Worm (Caenorhabditis elegans) whole organism, mixed stage, embryonic: Measurements from ENCODE around the gene hlh-25.
"Not testable (repeated sequence)": the region's sequence is repeated elsewhere in the genome, so short reads cannot be mapped to it uniquely, and the experiment has no call there.

ENCODE experiments used
- M03D4.4 ChIP-seq: sonication (generic microtip); optimal IDR thresholded peaks from 2 replicates; lab custom pipeline; 2017; ENCODE audit warnings: mild to moderate bottlenecking, missing genetic modification characterization, missing compliant biosample characterization
- bed-3 ChIP-seq: fragments of 200-800 bp; sonication (Bioruptor generic); optimal IDR thresholded peaks from 3 replicates; lab custom pipeline; 2018; ENCODE audit warnings: mild to moderate bottlenecking, missing genetic modification characterization, moderate library complexity, missing compliant biosample characterization
- blmp-1 ChIP-seq: fragments of 150-350 bp; optimal IDR thresholded peaks from 2 replicates; lab custom pipeline; 2014; ENCODE audit warnings: missing biosample characterization, missing genetic modification characterization
- ceh-39 ChIP-seq: fragments of 150-350 bp; optimal IDR thresholded peaks from 2 replicates; lab custom pipeline; 2014; ENCODE audit warnings: missing biosample characterization, missing genetic modification characterization
- ceh-43 ChIP-seq: fragments of 200-800 bp; sonication (Bioruptor generic); optimal IDR thresholded peaks from 2 replicates; lab custom pipeline; 2018; ENCODE audit warnings: mild to moderate bottlenecking, missing genetic modification characterization, moderate library complexity, missing compliant biosample characterization
- ceh-83 ChIP-seq: fragments of 200-800 bp; sonication (Bioruptor generic); optimal IDR thresholded peaks from 2 replicates; lab custom pipeline; 2018; ENCODE audit warnings: mild to moderate bottlenecking, missing genetic modification characterization, missing compliant biosample characterization
- ces-1 ChIP-seq: fragments of 150-350 bp; optimal IDR thresholded peaks from 2 replicates; lab custom pipeline; 2014; ENCODE audit warnings: missing biosample characterization, missing genetic modification reagents, missing genetic modification characterization
- cnd-1 ChIP-seq: fragments of 200-800 bp; sonication (Bioruptor generic); optimal IDR thresholded peaks from 2 replicates; lab custom pipeline; 2018; ENCODE audit warnings: mild to moderate bottlenecking, missing genetic modification characterization, missing compliant biosample characterization
- drap-1 ChIP-seq: fragments of 200-800 bp; sonication (Bioruptor generic); optimal IDR thresholded peaks from 3 replicates; lab custom pipeline; 2018; ENCODE audit warnings: mild to moderate bottlenecking, missing genetic modification characterization, missing compliant biosample characterization
- elt-1 ChIP-seq: sonication (generic microtip); optimal IDR thresholded peaks from 2 replicates; lab custom pipeline; 2017; ENCODE audit warnings: missing genetic modification characterization, mild to moderate bottlenecking, missing compliant biosample characterization, antibody characterized with exemption, moderate library complexity, borderline replicate concordance; ENCODE audit not compliant: insufficient read depth
- elt-3 ChIP-seq: fragments of 150-350 bp; optimal IDR thresholded peaks from 2 replicates; lab custom pipeline; 2014; ENCODE audit warnings: missing biosample characterization, missing genetic modification characterization
- flh-1 ChIP-seq: fragments of 200-800 bp; sonication (Bioruptor generic); optimal IDR thresholded peaks from 2 replicates; lab custom pipeline; 2018; ENCODE audit warnings: mild to moderate bottlenecking, missing genetic modification characterization, moderate library complexity, missing compliant biosample characterization
- ham-2 ChIP-seq: fragments of 200-800 bp; sonication (Bioruptor generic); optimal IDR thresholded peaks from 2 replicates; lab custom pipeline; 2018; ENCODE audit warnings: mild to moderate bottlenecking, missing genetic modification characterization, missing compliant biosample characterization
- lin-13 ChIP-seq: fragments of 150-350 bp; optimal IDR thresholded peaks from 2 replicates; lab custom pipeline; 2014; ENCODE audit warnings: missing biosample characterization, missing genetic modification characterization
- lin-32 ChIP-seq: fragments of 200-800 bp; sonication (Bioruptor generic); optimal IDR thresholded peaks from 2 replicates; lab custom pipeline; 2018; ENCODE audit warnings: mild to moderate bottlenecking, missing genetic modification characterization, missing compliant biosample characterization
- lsy-2 ChIP-seq: fragments of 150-350 bp; optimal IDR thresholded peaks from 2 replicates; lab custom pipeline; 2014; ENCODE audit warnings: missing biosample characterization, missing genetic modification characterization
- mab-5 ChIP-seq: fragments of 150-350 bp; optimal IDR thresholded peaks from 2 replicates; lab custom pipeline; 2014; ENCODE audit warnings: missing biosample characterization, missing genetic modification characterization
- mep-1 ChIP-seq: fragments of 150-350 bp; optimal IDR thresholded peaks from 2 replicates; lab custom pipeline; 2017; ENCODE audit warnings: missing biosample characterization, missing genetic modification reagents, missing genetic modification characterization, inconsistent platforms
- nhr-12 ChIP-seq: fragments of 150-350 bp; optimal IDR thresholded peaks from 2 replicates; lab custom pipeline; 2014; ENCODE audit warnings: missing biosample characterization, missing genetic modification characterization
- nhr-237 ChIP-seq: fragments of 150-350 bp; optimal IDR thresholded peaks from 2 replicates; lab custom pipeline; 2014; ENCODE audit warnings: missing biosample characterization, missing genetic modification characterization
- nhr-28 ChIP-seq: fragments of 150-350 bp; optimal IDR thresholded peaks from 2 replicates; lab custom pipeline; 2014; ENCODE audit warnings: missing biosample characterization, missing genetic modification characterization
- nhr-76 ChIP-seq: sonication (generic microtip); optimal IDR thresholded peaks from 2 replicates; lab custom pipeline; 2017; ENCODE audit warnings: missing biosample characterization, missing genetic modification characterization
- pha-4 ChIP-seq: fragments of 150-350 bp; optimal IDR thresholded peaks from 2 replicates; lab custom pipeline; 2018; ENCODE audit warnings: missing biosample characterization, missing genetic modification reagents, missing genetic modification characterization
- sem-2 ChIP-seq: fragments of 200-800 bp; sonication (Bioruptor generic); optimal IDR thresholded peaks from 2 replicates; lab custom pipeline; 2018; ENCODE audit warnings: mild to moderate bottlenecking, missing genetic modification characterization, missing compliant biosample characterization
- snpc-4 ChIP-seq: fragments of 150-350 bp; optimal IDR thresholded peaks from 2 replicates; lab custom pipeline; 2014; ENCODE audit warnings: missing biosample characterization, missing genetic modification characterization
- sptf-1 ChIP-seq: sonication (generic microtip); optimal IDR thresholded peaks from 2 replicates; lab custom pipeline; 2017; ENCODE audit warnings: mild to moderate bottlenecking, missing genetic modification characterization, moderate library complexity, missing compliant biosample characterization
- tbx-8 ChIP-seq: fragments of 200-800 bp; sonication (Bioruptor generic); optimal IDR thresholded peaks from 2 replicates; lab custom pipeline; 2018; ENCODE audit warnings: mild to moderate bottlenecking, missing genetic modification characterization, moderate library complexity, missing compliant biosample characterization
- unc-120 ChIP-seq: sonication (generic microtip); optimal IDR thresholded peaks from 2 replicates; lab custom pipeline; 2017; ENCODE audit warnings: missing genetic modification characterization, missing compliant biosample characterization; ENCODE audit not compliant: poor library complexity, severe bottlenecking
- zip-8 ChIP-seq: fragments of 150-350 bp; optimal IDR thresholded peaks from 2 replicates; lab custom pipeline; 2014; ENCODE audit warnings: missing biosample characterization, missing genetic modification characterization
- ztf-11 ChIP-seq: fragments of 150-350 bp; optimal IDR thresholded peaks from 2 replicates; lab custom pipeline; 2014; ENCODE audit warnings: missing biosample characterization, missing genetic modification characterization

Gene hlh-25

DNA sequence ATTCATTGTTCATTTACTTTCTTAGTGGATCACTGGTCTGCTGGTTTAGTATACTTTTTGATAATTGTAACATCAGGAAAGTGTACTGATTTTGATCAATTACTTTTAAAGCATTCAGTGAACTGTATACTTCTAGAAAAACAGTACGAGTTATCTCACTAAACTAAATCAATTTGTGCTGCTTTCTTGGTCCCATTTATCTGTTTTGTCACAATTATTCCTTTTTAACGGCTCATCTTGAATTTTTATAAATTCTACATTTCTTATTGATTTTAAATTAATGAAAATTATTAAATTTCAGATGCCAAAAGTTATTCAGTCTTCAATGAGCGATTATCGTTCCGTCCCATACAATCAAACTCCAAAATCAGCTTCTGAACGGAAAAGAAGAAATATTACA lies at the start of gene hlh-25:
hlh-25 (plus strand) TSS at position 301 of the 400 bp plus-strand sequence.
- not testable (repeated sequence) for TF ChIP-seq drap-1 (GFP tag; lab: Kevin White, UChicago); ztf-11; tbx-8 (GFP tag; lab: Kevin White, UChicago)

- TF ChIP-seq lsy-2 (tag; lab: Kevin White, UChicago) = no peak
- no peak for TF ChIP-seq ces-1 (GFP tag; lab: Kevin White, UChicago)
- TF ChIP-seq sem-2 = no peak
- TF ChIP-seq snpc-4 = no peak
- TF ChIP-seq nhr-28 = no peak
- no peak for TF ChIP-seq blmp-1 (tag; lab: Kevin White, UChicago)
- no peak for TF ChIP-seq bed-3 (GFP tag; lab: Kevin White, UChicago)
- TF ChIP-seq ceh-83 (GFP tag; lab: Kevin White, UChicago) = no peak
- no peak for TF ChIP-seq elt-3
- no peak for TF ChIP-seq elt-1 (tag; lab: Kevin White, UChicago)
- TF ChIP-seq zip-8 (tag; lab: Kevin White, UChicago) = no peak
- no peak for TF ChIP-seq ham-2 (GFP tag; lab: Kevin White, UChicago)
- no peak for TF ChIP-seq mep-1 (tag; lab: Kevin White, UChicago)
- TF ChIP-seq ceh-43 (GFP tag; lab: Kevin White, UChicago) = no peak
- no peak for TF ChIP-seq nhr-76
- TF ChIP-seq lin-13 (tag; lab: Kevin White, UChicago) = no peak
- TF ChIP-seq drap-1 (GFP tag; lab: Kevin White, UChicago) = no peak
- TF ChIP-seq ceh-39 (tag; lab: Kevin White, UChicago) = no peak
- no peak for TF ChIP-seq nhr-12 (tag; lab: Kevin White, UChicago)
Measured at ce11 chrII:5487844-5488243, 47.2 kb upstream of the hlh-25 start, which contains the start of gene nep-5. nep-5 (plus strand) TSS chrII:5488144.

- TF ChIP-seq snpc-4 = no peak
- no peak for TF ChIP-seq mep-1 (tag; lab: Kevin White, UChicago)
Measured at ce11 chrII:5494405-5494804, 40.6 kb upstream of the hlh-25 start, which contains the start of gene F12A10.6. F12A10.6 (minus strand) TSS chrII:5494505.

ce11 chrII:5496375-5496774 lies 38.7 kb upstream of the hlh-25 start, which contains the start of gene F12A10.1:
F12A10.1 (plus strand) TSS chrII:5496540.
- TF ChIP-seq ceh-43 (GFP tag; lab: Kevin White, UChicago) (no peak), unc-120 (tag; lab: Kevin White, UChicago) (no peak), nhr-237 (tag; lab: Kevin White, UChicago) (no peak)

ce11 chrII:5497541-5497940 lies 37.5 kb upstream of the hlh-25 start:
- TF ChIP-seq lsy-2 (tag; lab: Kevin White, UChicago) (no peak), nhr-12 (tag; lab: Kevin White, UChicago) (no peak), ceh-43 (GFP tag; lab: Kevin White, UChicago) (no peak), ham-2 (GFP tag; lab: Kevin White, UChicago) (no peak), lin-32 (no peak), mep-1 (tag; lab: Kevin White, UChicago) (no peak), snpc-4 (no peak), mab-5 (no peak), cnd-1 (tag; lab: Kevin White, UChicago) (no peak), elt-1 (tag; lab: Kevin White, UChicago) (no peak), unc-120 (tag; lab: Kevin White, UChicago) (no peak), ces-1 (GFP tag; lab: Kevin White, UChicago) (no peak), elt-3 (no peak), sptf-1 (tag; lab: Kevin White, UChicago) (no peak), ztf-11 (no peak), tbx-8 (GFP tag; lab: Kevin White, UChicago) (no peak)

DNA sequence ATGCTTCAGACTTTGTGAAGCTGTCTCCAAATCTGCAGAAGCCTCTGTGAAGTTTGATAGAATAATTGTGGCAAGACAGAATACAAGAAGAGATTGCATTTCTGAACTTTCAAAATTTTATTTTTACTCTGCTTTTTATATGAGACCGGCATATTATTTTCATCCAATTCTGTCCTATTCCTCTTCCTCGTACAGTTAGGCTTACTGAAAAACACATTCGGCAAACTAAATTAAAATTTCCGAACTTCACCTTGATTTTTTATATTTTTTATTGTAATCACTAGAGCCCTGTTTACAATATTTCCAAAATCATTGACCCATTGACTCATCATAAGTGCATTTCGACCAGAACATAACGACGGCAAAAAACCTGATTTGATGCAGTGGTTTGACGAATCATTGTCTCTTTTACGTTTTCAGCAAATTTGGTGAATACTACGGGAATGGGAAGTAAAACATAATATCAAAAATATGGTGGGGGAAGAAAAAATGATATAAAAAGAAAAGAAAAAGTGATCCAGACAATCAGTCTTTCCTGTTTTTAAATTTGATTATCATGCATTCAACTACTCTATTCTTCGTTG lies 36.8 kb upstream of the hlh-25 start, which contains the start of the genes suex-1 and F12A10.9:
suex-1 (minus strand) TSS at position 101 of the 584 bp plus-strand sequence.
F12A10.9 (plus strand) TSS at position 534 of the 584 bp plus-strand sequence.
- TF ChIP-seq ceh-43 (GFP tag; lab: Kevin White, UChicago) (no peak), nhr-237 (tag; lab: Kevin White, UChicago) (no peak), cnd-1 (tag; lab: Kevin White, UChicago) (no peak), nhr-12 (tag; lab: Kevin White, UChicago) (no peak), drap-1 (GFP tag; lab: Kevin White, UChicago) (no peak), blmp-1 (tag; lab: Kevin White, UChicago) (no peak), bed-3 (GFP tag; lab: Kevin White, UChicago) (no peak), zip-8 (tag; lab: Kevin White, UChicago) (no peak), mab-5 (no peak), ham-2 (GFP tag; lab: Kevin White, UChicago) (no peak), tbx-8 (GFP tag; lab: Kevin White, UChicago) (no peak), M03D4.4 (tag; lab: Kevin White, UChicago) (no peak), ceh-39 (tag; lab: Kevin White, UChicago) (no peak), ces-1 (GFP tag; lab: Kevin White, UChicago) (no peak), flh-1 (no peak), pha-4 (tag; lab: Kevin White, UChicago) (no peak), nhr-76 (no peak), sem-2 (no peak)
- TF ChIP-seq, all 35 proteins: peak for 0
